Worm (Caenorhabditis elegans): ENCODE results near the gene K07D4.4.
"Not testable (repeated sequence)": the region's sequence is repeated elsewhere in the genome, so short reads cannot be mapped to it uniquely, and the experiment has no call there.

K07D4.4 gene

ce11 chrII:4063997-4064396 is 31.8 kb upstream of the K07D4.4 start, which contains the start of gene fbxb-118:
fbxb-118 (minus strand) TSS chrII:4064097.
- no peak for TF ChIP-seq nhr-25 (tag; optimal IDR thresholded peaks at IDR 0.05; ENCODE audit: borderline replicate concordance, insufficient read depth)
- no peak for TF ChIP-seq arid-1 (GFP tag; conservative IDR thresholded peaks at IDR 0.05)
- no peak for TF ChIP-seq nhr-42 (GFP tag; IDR thresholded peaks at IDR 0.05)
- no peak for TF ChIP-seq nhr-6 (tag; optimal IDR thresholded peaks at IDR 0.05)
- no peak for TF ChIP-seq vab-7 (GFP tag; IDR thresholded peaks at IDR 0.05)
- no peak for TF ChIP-seq madf-5 (GFP tag; IDR thresholded peaks at IDR 0.05)
- no peak for TF ChIP-seq daf-8 (GFP tag; IDR thresholded peaks at IDR 0.05)

ce11 chrII:4062477-4062876 is 30.3 kb upstream of the K07D4.4 start, which contains the start of gene gadr-4:
gadr-4 (minus strand) TSS chrII:4062577.
- TF ChIP-seq snpc-4 (tag; optimal IDR thresholded peaks at IDR 0.05) (no peak), lin-29 (GFP tag; IDR thresholded peaks at IDR 0.05) (no peak), ceh-44 (GFP tag; IDR thresholded peaks at IDR 0.05) (no peak), nhr-41 (GFP tag; IDR thresholded peaks at IDR 0.05) (no peak), T20F7.1 (GFP tag; optimal IDR thresholded peaks at IDR 0.05) (no peak), D1046.2 (GFP tag; IDR thresholded peaks at IDR 0.05) (no peak), snpc-1.2 (GFP tag; IDR thresholded peaks at IDR 0.05) (no peak), ceh-28 (tag; optimal IDR thresholded peaks at IDR 0.05) (no peak), lsy-2 (tag; optimal IDR thresholded peaks at IDR 0.05) (no peak), ceh-62 (tag; optimal IDR thresholded peaks at IDR 0.05) (no peak), hlh-11 (tag; optimal IDR thresholded peaks at IDR 0.05) (no peak)

ce11 chrII:4051196-4051595 is 19.0 kb upstream of the K07D4.4 start:
- peak; percentile 27; the same call in 1 of the 2 replicates for TF ChIP-seq Y48G9A.11 (GFP tag; IDR thresholded peaks at IDR 0.05)

ce11 chrII:4049672-4050071 is 17.5 kb upstream of the K07D4.4 start:
- peak; percentile 21 for TF ChIP-seq mes-2 (tag; optimal IDR thresholded peaks at IDR 0.05; ENCODE audit: poor library complexity, severe bottlenecking)
- TF ChIP-seq dve-1 (tag; optimal IDR thresholded peaks at IDR 0.05; ENCODE audit: insufficient read depth): peak; percentile 11
- TF ChIP-seq rbr-2 (tag; optimal IDR thresholded peaks at IDR 0.05): peak; percentile 31
- peak; percentile 49 for TF ChIP-seq T20F7.1 (GFP tag; optimal IDR thresholded peaks at IDR 0.05)
- peak in 1 of 2 experiments; percentile 78 for TF ChIP-seq lsy-2 (tag; optimal IDR thresholded peaks at IDR 0.05)
- TF ChIP-seq ceh-44 (GFP tag; IDR thresholded peaks at IDR 0.05): peak; percentile 52; the same call in 1 of the 2 replicates
- peak; percentile 57; the same call in 1 of the 2 replicates for TF ChIP-seq tra-1 (GFP tag; IDR thresholded peaks at IDR 0.05)
- TF ChIP-seq zfp-3 (GFP tag; conservative IDR thresholded peaks at IDR 0.05): peak; percentile 60; the same call in 1 of the 2 replicates
- peak; percentile 76; the same call in 1 of the 2 replicates for TF ChIP-seq ZK337.2 (GFP tag; IDR thresholded peaks at IDR 0.05)
- TF ChIP-seq lin-29 (GFP tag; IDR thresholded peaks at IDR 0.05): 0 out of 2 replicates have a peak, but pooled peaks have one; percentile 55
- TF ChIP-seq hif-1 (tag; optimal IDR thresholded peaks at IDR 0.05): peak in 1 of 2 experiments; percentile 29
- TF ChIP-seq set-16 (GFP tag; IDR thresholded peaks at IDR 0.05): peak; percentile 39; the same call in 1 of the 2 replicates
- TF ChIP-seq nhr-42 (GFP tag; IDR thresholded peaks at IDR 0.05): peak; percentile 72; the same call in 1 of the 2 replicates
- peak in 1 of 2 experiments; percentile 58 for TF ChIP-seq mdl-1 (tag; optimal IDR thresholded peaks at IDR 0.05)
- peak; percentile 24; the same call in 1 of the 2 replicates for TF ChIP-seq T26A8.4 (GFP tag; IDR thresholded peaks at IDR 0.05)
- peak; percentile 85 for TF ChIP-seq dmd-6 (GFP tag; IDR thresholded peaks at IDR 0.05)
- peak; percentile 87 for TF ChIP-seq dmd-9 (GFP tag; IDR thresholded peaks at IDR 0.05)
- 0 out of 2 replicates have a peak, but pooled peaks have one; percentile 62 for TF ChIP-seq php-3 (GFP tag; IDR thresholded peaks at IDR 0.05)
- peak; percentile 60; the same call in 1 of the 2 replicates for TF ChIP-seq madf-9 (GFP tag; conservative IDR thresholded peaks at IDR 0.05)
- TF ChIP-seq hlh-30 (tag; optimal IDR thresholded peaks at IDR 0.05; ENCODE audit: insufficient read depth): peak; percentile 26
- peak; percentile 37 for TF ChIP-seq dpl-1 (GFP tag; optimal IDR thresholded peaks at IDR 0.05)
- peak; percentile 51; the same call in 1 of the 2 replicates for TF ChIP-seq D1046.2 (GFP tag; IDR thresholded peaks at IDR 0.05)
- TF ChIP-seq lin-38 (GFP tag; IDR thresholded peaks at IDR 0.05): peak; percentile 77
- TF ChIP-seq pha-4 (GFP tag; IDR thresholded peaks at IDR 0.05): peak; percentile 42; the same call in 1 of the 2 replicates
- TF ChIP-seq pha-4 (tag; optimal IDR thresholded peaks at IDR 0.05): not testable (repeated sequence)
- TF ChIP-seq aha-1 (tag): peak; percentile 79
- 0 out of 2 replicates have a peak, but pooled peaks have one; percentile 15 for TF ChIP-seq vab-7 (GFP tag; IDR thresholded peaks at IDR 0.05)
- TF ChIP-seq hmg-1.1 (GFP tag; IDR thresholded peaks at IDR 0.05): peak; percentile 46
- peak; percentile 35 for TF ChIP-seq hlh-11 (tag; optimal IDR thresholded peaks at IDR 0.05)
